Worm (Caenorhabditis elegans) whole organism, L2 larva: Measurements from ENCODE around the gene dim-1.

ENCODE experiments used
- F13H6.1 ChIP-seq: sonication (generic microtip); optimal IDR thresholded peaks from 2 replicates; lab custom pipeline; 2016; ENCODE audit warnings: missing genetic modification characterization, missing compliant biosample characterization
- R02D3.7 ChIP-seq: fragments of 150-350 bp; optimal IDR thresholded peaks from 2 replicates; lab custom pipeline; 2014; ENCODE audit warnings: missing biosample characterization, missing genetic modification characterization
- Y55F3AM.14 ChIP-seq: fragments of 200-800 bp; sonication (Bioruptor generic); optimal IDR thresholded peaks from 2 replicates; lab custom pipeline; 2018; ENCODE audit warnings: mild to moderate bottlenecking, missing genetic modification characterization, missing compliant biosample characterization
- ZK546.5 ChIP-seq: sonication (generic microtip); optimal IDR thresholded peaks from 2 replicates; lab custom pipeline; 2017; ENCODE audit warnings: missing biosample characterization, missing genetic modification characterization
- ama-1 ChIP-seq: fragments of 150-350 bp; optimal IDR thresholded peaks from 2 replicates; lab custom pipeline; 2018; ENCODE audit warnings: inconsistent platforms
- ceh-16 ChIP-seq: fragments of 150-350 bp; optimal IDR thresholded peaks from 2 replicates; lab custom pipeline; 2014; ENCODE audit warnings: missing biosample characterization, missing genetic modification characterization
- ceh-82 ChIP-seq: fragments of 150-350 bp; optimal IDR thresholded peaks from 2 replicates; lab custom pipeline; 2014; ENCODE audit warnings: missing biosample characterization, missing genetic modification characterization
- crh-2 ChIP-seq: sonication (generic microtip); optimal IDR thresholded peaks from 2 replicates; lab custom pipeline; 2017; ENCODE audit warnings: missing biosample characterization, missing genetic modification characterization
- elt-1 ChIP-seq: fragments of 150-350 bp; optimal IDR thresholded peaks from 2 replicates; lab custom pipeline; 2014; ENCODE audit warnings: missing biosample characterization, missing genetic modification characterization
- fos-1 ChIP-seq: fragments of 150-350 bp; optimal IDR thresholded peaks from 2 replicates; lab custom pipeline; 2014; ENCODE audit warnings: missing biosample characterization, missing genetic modification characterization
- gmeb-1 ChIP-seq: fragments of 150-350 bp; optimal IDR thresholded peaks from 2 replicates; lab custom pipeline; 2014; ENCODE audit warnings: missing biosample characterization, missing genetic modification characterization
- lin-11 ChIP-seq: fragments of 150-350 bp; sonication (generic microtip); optimal IDR thresholded peaks from 2 replicates; lab custom pipeline; 2014; ENCODE audit warnings: missing biosample characterization, missing genetic modification characterization, inconsistent platforms, mixed read lengths
- lin-13 ChIP-seq: fragments of 150-350 bp; optimal IDR thresholded peaks from 2 replicates; lab custom pipeline; 2014; ENCODE audit warnings: missing biosample characterization, missing genetic modification reagents, missing genetic modification characterization
- lin-39 ChIP-seq: fragments of 150-350 bp; optimal IDR thresholded peaks from 2 replicates; lab custom pipeline; 2014; ENCODE audit warnings: missing biosample characterization, missing genetic modification reagents, missing genetic modification characterization
- mab-5 ChIP-seq: fragments of 150-350 bp; optimal IDR thresholded peaks from 2 replicates; lab custom pipeline; 2014; ENCODE audit warnings: missing biosample characterization, missing genetic modification characterization
- nhr-12 ChIP-seq: fragments of 150-350 bp; optimal IDR thresholded peaks from 2 replicates; lab custom pipeline; 2014; ENCODE audit warnings: missing biosample characterization, missing genetic modification characterization
- nhr-21 ChIP-seq: fragments of 150-350 bp; optimal IDR thresholded peaks from 2 replicates; lab custom pipeline; 2014; ENCODE audit warnings: missing biosample characterization, missing genetic modification characterization
- nhr-23 ChIP-seq: fragments of 150-350 bp; optimal IDR thresholded peaks from 2 replicates; lab custom pipeline; 2014; ENCODE audit warnings: missing biosample characterization, missing genetic modification reagents, missing genetic modification characterization
- nhr-25 ChIP-seq: fragments of 150-350 bp; sonication (generic microtip); optimal IDR thresholded peaks from 3 replicates; lab custom pipeline; 2014; ENCODE audit warnings: missing biosample characterization, missing genetic modification characterization
- nhr-77 ChIP-seq: fragments of 150-350 bp; optimal IDR thresholded peaks from 2 replicates; lab custom pipeline; 2014; ENCODE audit warnings: missing biosample characterization, missing genetic modification characterization
- peb-1 ChIP-seq: fragments of 150-350 bp; optimal IDR thresholded peaks from 2 replicates; lab custom pipeline; 2014; ENCODE audit warnings: missing biosample characterization, missing genetic modification characterization
- sem-4 ChIP-seq: fragments of 150-350 bp; optimal IDR thresholded peaks from 2 replicates; lab custom pipeline; 2014; ENCODE audit warnings: missing biosample characterization, missing genetic modification reagents, missing genetic modification characterization
- skn-1 ChIP-seq: sonication (generic microtip); optimal IDR thresholded peaks from 2 replicates; lab custom pipeline; 2017; ENCODE audit warnings: missing biosample characterization, missing genetic modification characterization
- sma-9 ChIP-seq, 2 experiments: fragments of 150-350 bp in 1 of 2; sonication (generic microtip) in 1 of 2; optimal IDR thresholded peaks; 2 replicates each; lab custom pipeline; 2014 to 2016; ENCODE audit warnings: missing genetic modification characterization in 2 of 2, mild to moderate bottlenecking in 1 of 2, missing biosample characterization in 1 of 2, missing compliant biosample characterization in 1 of 2, missing genetic modification reagents in 1 of 2, moderate library complexity in 1 of 2
- snpc-4 ChIP-seq: fragments of 150-350 bp; optimal IDR thresholded peaks from 2 replicates; lab custom pipeline; 2014; ENCODE audit warnings: missing biosample characterization, missing genetic modification characterization
- unc-55 ChIP-seq: fragments of 150-350 bp; sonication (generic microtip); optimal IDR thresholded peaks from 3 replicates; lab custom pipeline; 2014; ENCODE audit warnings: missing biosample characterization, missing genetic modification reagents, missing genetic modification characterization
- unc-62 ChIP-seq: fragments of 150-350 bp; optimal IDR thresholded peaks from 2 replicates; lab custom pipeline; 2014; ENCODE audit warnings: missing biosample characterization, missing genetic modification reagents, missing genetic modification characterization
- zag-1 ChIP-seq: fragments of 150-350 bp; optimal IDR thresholded peaks from 2 replicates; lab custom pipeline; 2014; ENCODE audit warnings: missing biosample characterization, missing genetic modification characterization
- ztf-1 ChIP-seq: fragments of 200-800 bp; sonication (Bioruptor generic); conservative IDR thresholded peaks from 2 replicates; pipeline ENCODE4 v1.3.6; 2022; ENCODE audit warnings: missing genetic modification characterization, missing compliant biosample characterization
- ztf-11 ChIP-seq: sonication (generic microtip); optimal IDR thresholded peaks from 2 replicates; lab custom pipeline; 2017; ENCODE audit warnings: missing biosample characterization, missing genetic modification characterization
- ztf-4 ChIP-seq: fragments of 150-350 bp; optimal IDR thresholded peaks from 2 replicates; lab custom pipeline; 2014; ENCODE audit warnings: missing biosample characterization, missing genetic modification characterization

Gene dim-1

ce11 chrX:8083919-8084318 is 25.9 kb upstream of the dim-1 start, which contains the start of gene K07E3.4 (continued):
- TF ChIP-seq ztf-11 (tag; lab: Kevin White, UChicago) = no peak
- no peak for TF ChIP-seq sem-4 (tag; lab: Kevin White, UChicago)
- TF ChIP-seq unc-55 (GFP tag; lab: Kevin White, UChicago) = no peak
- no peak for TF ChIP-seq lin-39 (tag; lab: Kevin White, UChicago)
- peak; percentile 40 for TF ChIP-seq ama-1
- no peak for TF ChIP-seq zag-1 (tag; lab: Kevin White, UChicago)
- no peak for TF ChIP-seq ztf-1 (GFP tag; lab: Robert Waterston, UW)
- TF ChIP-seq unc-62 (GFP tag; lab: Kevin White, UChicago) = no peak
- peak; percentile 78 for TF ChIP-seq nhr-21 (tag; lab: Kevin White, UChicago)
- TF ChIP-seq ceh-16 (tag; lab: Kevin White, UChicago) = peak; percentile 74
- TF ChIP-seq lin-13 = no peak
- TF ChIP-seq sma-9 (GFP tag; optimal IDR thresholded peaks at IDR 0.05; lab: Kevin White, UChicago) = peak; percentile 90
- TF ChIP-seq sma-9 (tag; optimal IDR thresholded peaks at IDR 0.05; lab: Kevin White, UChicago) = no peak
- TF ChIP-seq nhr-25 (tag; lab: Kevin White, UChicago) = peak; percentile 90
- peak; percentile 65 for TF ChIP-seq gmeb-1 (tag; lab: Kevin White, UChicago)
- peak; percentile 75 for TF ChIP-seq crh-2
- TF ChIP-seq F13H6.1 = peak; percentile 59
- no peak for TF ChIP-seq ZK546.5
- TF ChIP-seq ceh-82 (tag; lab: Kevin White, UChicago) = no peak
- TF ChIP-seq ztf-4 (tag; lab: Kevin White, UChicago) = no peak
- TF ChIP-seq snpc-4 (tag; lab: Kevin White, UChicago) = no peak
- peak; percentile 12 for TF ChIP-seq Y55F3AM.14 (GFP tag; lab: Kevin White, UChicago)
- no peak for TF ChIP-seq R02D3.7 (tag; lab: Kevin White, UChicago)
- no peak for TF ChIP-seq skn-1

ce11 chrX:8083330-8083729 is 25.3 kb upstream of the dim-1 start:
- no peak for TF ChIP-seq ZK546.5
- no peak for TF ChIP-seq F13H6.1
- TF ChIP-seq lin-11 (tag; lab: Kevin White, UChicago) = no peak
- no peak for TF ChIP-seq R02D3.7 (tag; lab: Kevin White, UChicago)
- TF ChIP-seq skn-1 = no peak
- no peak for TF ChIP-seq Y55F3AM.14 (GFP tag; lab: Kevin White, UChicago)
- TF ChIP-seq ztf-4 (tag; lab: Kevin White, UChicago) = no peak
- no peak for TF ChIP-seq nhr-77 (tag; lab: Kevin White, UChicago)
- no peak for TF ChIP-seq nhr-21 (tag; lab: Kevin White, UChicago)
- TF ChIP-seq, all 48 proteins: peak for 0

ce11 chrX:8082703-8083102 is 24.7 kb upstream of the dim-1 start:
- TF ChIP-seq mab-5 (tag; lab: Kevin White, UChicago) = no peak
- no peak for TF ChIP-seq gmeb-1 (tag; lab: Kevin White, UChicago)
- TF ChIP-seq nhr-23 = no peak
- TF ChIP-seq sem-4 (tag; lab: Kevin White, UChicago) = no peak
- no peak for TF ChIP-seq ztf-11 (tag; lab: Kevin White, UChicago)

- TF ChIP-seq sma-9 (GFP tag; optimal IDR thresholded peaks at IDR 0.05; lab: Kevin White, UChicago) = no peak
- no peak for TF ChIP-seq sma-9 (tag; optimal IDR thresholded peaks at IDR 0.05; lab: Kevin White, UChicago)
- TF ChIP-seq fos-1 (tag; lab: Kevin White, UChicago) = peak; percentile 35
- TF ChIP-seq Y55F3AM.14 (GFP tag; lab: Kevin White, UChicago) = no peak
- no peak for TF ChIP-seq lin-11 (tag; lab: Kevin White, UChicago)
- no peak for TF ChIP-seq peb-1
- TF ChIP-seq crh-2 = peak; percentile 6
- TF ChIP-seq ceh-82 (tag; lab: Kevin White, UChicago) = no peak
These were observed 20.9 kb upstream of the dim-1 start for ce11 chrX:8078899-8079298.

ce11 chrX:8078374-8078773 is 20.4 kb upstream of the dim-1 start:
- peak; percentile 11 for TF ChIP-seq fos-1 (tag; lab: Kevin White, UChicago)
- no peak for TF ChIP-seq ceh-82 (tag; lab: Kevin White, UChicago)

- TF ChIP-seq zag-1 (tag; lab: Kevin White, UChicago) (no peak), nhr-12 (tag; lab: Kevin White, UChicago) (no peak), unc-55 (GFP tag; lab: Kevin White, UChicago) (no peak), elt-1 (tag; lab: Kevin White, UChicago) (no peak), ceh-82 (tag; lab: Kevin White, UChicago) (no peak), peb-1 (no peak)
These were observed 19.7 kb upstream of the dim-1 start, which contains the start of gene C46F2.1 for ce11 chrX:8077748-8078147. Gene C46F2.1, plus strand, starts transcription at chrX:8078048.
